Fruit fly (Drosophila melanogaster) whole organism, adult: ENCODE measurements around the gene hop.

ENCODE experiments used
- CG14711 ChIP-seq: fragments of 200-800 bp; sonication (Bioruptor generic); optimal IDR thresholded peaks from 2 replicates; lab custom pipeline; 2018; ENCODE audit warnings: missing biosample characterization, mild to moderate bottlenecking, missing genetic modification characterization, moderate library complexity
- pad ChIP-seq: fragments of 200-800 bp; sonication (Bioruptor generic); optimal IDR thresholded peaks from 3 replicates; lab custom pipeline; 2017; ENCODE audit warnings: missing biosample characterization, missing genetic modification characterization, mild to moderate bottlenecking, moderate library complexity, missing genetic modification reagents
- tj ChIP-seq: fragments of 200-800 bp; sonication (Bioruptor generic); optimal IDR thresholded peaks from 3 replicates; lab custom pipeline; 2017; ENCODE audit warnings: missing biosample characterization, mild to moderate bottlenecking, missing genetic modification characterization, moderate library complexity

DNA sequence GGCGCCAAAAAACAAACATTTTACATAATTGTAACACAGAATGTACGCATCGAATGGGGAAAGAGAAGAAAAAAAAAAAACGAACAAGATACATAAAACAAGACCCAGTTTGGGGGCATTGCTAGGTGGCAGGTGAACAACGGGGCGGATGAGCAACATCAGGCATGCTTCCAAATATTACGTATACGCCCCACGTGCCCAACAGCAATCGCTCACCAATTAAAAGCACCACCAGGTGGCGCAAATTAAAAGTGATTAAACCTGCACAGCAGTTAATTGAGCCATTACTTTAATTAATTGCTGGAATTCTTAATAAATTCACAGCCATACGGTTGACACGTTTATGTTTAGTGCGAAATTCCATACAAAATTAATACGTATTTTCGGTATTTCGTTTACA lies 17.6 kb upstream of the hop start:
- TF ChIP-seq CG14711 (tag; lab: Kevin White, UChicago) (no peak), pad (no peak), tj (GFP tag; lab: Kevin White, UChicago) (no peak)
